Fruit fly (Drosophila melanogaster) ovary, adult (tissue): ENCODE data around the gene CG46516.
"Not testable (repeated sequence)": the region's sequence is repeated elsewhere in the genome, so short reads cannot be mapped to it uniquely, and the experiment has no call there.

Source experiments
- CG17801 ChIP-seq: fragments of 200-800 bp; optimal IDR thresholded peaks from 2 replicates; lab custom pipeline; 2019; ENCODE audit warnings: missing biosample characterization, mild to moderate bottlenecking, missing genetic modification characterization, moderate library complexity; ENCODE audit not compliant: partially characterized antibody

Gene CG46516

DNA sequence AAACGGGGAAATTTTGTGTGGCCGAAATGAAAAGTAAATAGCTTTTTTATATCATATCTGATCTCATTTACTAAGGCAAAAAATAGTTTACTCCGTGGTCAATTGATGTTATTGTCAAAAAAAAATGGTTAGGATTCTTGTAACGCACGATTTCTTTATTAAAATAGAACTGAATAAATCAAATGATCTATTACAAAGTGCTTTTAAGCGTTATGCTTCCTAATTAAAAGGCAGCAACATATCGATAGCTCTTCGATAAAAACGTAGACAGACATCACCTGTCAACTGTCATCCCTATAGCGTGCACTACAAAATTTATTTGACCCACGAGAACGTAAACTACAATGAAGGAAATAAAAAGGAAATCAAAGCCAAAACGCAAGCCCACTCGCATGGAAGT is 39.2 kb downstream of the CG46516 start, which contains the start of gene CG41562:
CG41562 (plus strand) TSS at position 301 of the 400 bp plus-strand sequence.
- not testable (repeated sequence) for TF ChIP-seq CG17801 (GFP tag; lab: Kevin White, UChicago)
